Fruit fly (Drosophila melanogaster) whole organism, wandering third instar larva: ENCODE results near the gene CG33543.

ENCODE experiments used
- Abd-B ChIP-seq: fragments of >200 bp; optimal IDR thresholded peaks from 2 replicates; lab custom pipeline; 2017; ENCODE audit warnings: missing biosample characterization, missing genetic modification characterization
- CG32264 ChIP-seq: fragments of 200-800 bp; sonication (Bioruptor generic); optimal IDR thresholded peaks from 2 replicates; lab custom pipeline; 2016; ENCODE audit warnings: missing biosample characterization, missing genetic modification characterization
- Hr78 ChIP-seq: fragments of >200 bp; optimal IDR thresholded peaks from 2 replicates; lab custom pipeline; 2017; ENCODE audit warnings: missing biosample characterization, missing genetic modification characterization
- N ChIP-seq: fragments of >200 bp; optimal IDR thresholded peaks from 2 replicates; lab custom pipeline; 2018; ENCODE audit warnings: missing biosample characterization, missing external identifiers, missing genetic modification characterization
- Sp1 ChIP-seq: fragments of 200-800 bp; sonication (Bioruptor generic); optimal IDR thresholded peaks from 3 replicates; lab custom pipeline; 2019; ENCODE audit warnings: missing biosample characterization, mild to moderate bottlenecking, missing genetic modification characterization, moderate library complexity
- br ChIP-seq: fragments of 200-800 bp; sonication (Bioruptor generic); optimal IDR thresholded peaks from 2 replicates; lab custom pipeline; 2016; ENCODE audit warnings: missing biosample characterization, missing genetic modification characterization
- fru ChIP-seq: fragments of 200-800 bp; sonication (Bioruptor generic); optimal IDR thresholded peaks from 3 replicates; lab custom pipeline; 2016; ENCODE audit warnings: missing biosample characterization, mild to moderate bottlenecking, missing genetic modification characterization
- h ChIP-seq: fragments of 200-800 bp; sonication (Bioruptor generic); optimal IDR thresholded peaks from 3 replicates; lab custom pipeline; 2016; ENCODE audit warnings: missing biosample characterization, mild to moderate bottlenecking, missing genetic modification characterization
- lola ChIP-seq: fragments of >200 bp; optimal IDR thresholded peaks from 2 replicates; lab custom pipeline; 2017; ENCODE audit warnings: missing biosample characterization, missing genetic modification characterization
- pan ChIP-seq: fragments of >200 bp; optimal IDR thresholded peaks from 2 replicates; lab custom pipeline; 2017
- psq ChIP-seq: fragments of 200-800 bp; sonication (Bioruptor generic); optimal IDR thresholded peaks from 3 replicates; lab custom pipeline; 2017; ENCODE audit warnings: missing biosample characterization, mild to moderate bottlenecking, missing genetic modification characterization, moderate library complexity
- sage ChIP-seq: fragments of 200-800 bp; sonication (Bioruptor generic); optimal IDR thresholded peaks from 2 replicates; lab custom pipeline; 2016; ENCODE audit warnings: missing biosample characterization, mild to moderate bottlenecking, missing genetic modification characterization
- usp ChIP-seq: fragments of >200 bp; optimal IDR thresholded peaks from 2 replicates; lab custom pipeline; 2017; ENCODE audit warnings: missing biosample characterization, missing genetic modification characterization

dm6 chr2L:2044826-2045225 is 38.7 kb upstream of the CG33543 start:
- TF ChIP-seq h (GFP tag; lab: Kevin White, UChicago) (no peak), lola (GFP tag; lab: Kevin White, UChicago) (no peak), usp (GFP tag; lab: Kevin White, UChicago) (no peak), CG32264 (GFP tag; lab: Kevin White, UChicago) (no peak), Hr78 (GFP tag; lab: Kevin White, UChicago) (no peak), Abd-B (GFP tag; lab: Kevin White, UChicago) (no peak), N (GFP tag; lab: Kevin White, UChicago) (no peak), psq (GFP tag; lab: Kevin White, UChicago) (no peak), pan (lab: Kevin White, UChicago) (no peak), sage (GFP tag; lab: Kevin White, UChicago) (no peak), br (no peak), Sp1 (GFP tag; lab: Kevin White, UChicago) (no peak), fru (no peak)
